Fruit fly (Drosophila melanogaster) whole organism, wandering third instar larva: ENCODE measurements around the gene tal-1A.

Experiments
- HLH106 ChIP-seq: fragments of 200-800 bp; optimal IDR thresholded peaks from 3 replicates; lab custom pipeline; 2019; ENCODE audit warnings: missing biosample characterization, mild to moderate bottlenecking, missing genetic modification characterization, moderate library complexity
- Hnf4 ChIP-seq: fragments of 200-800 bp; sonication (Bioruptor generic); optimal IDR thresholded peaks from 2 replicates; lab custom pipeline; 2016; ENCODE audit warnings: missing biosample characterization, mild to moderate bottlenecking, missing genetic modification characterization
- Jra ChIP-seq: sonication (Bioruptor generic); optimal IDR thresholded peaks from 2 replicates; lab custom pipeline; 2016; ENCODE audit warnings: missing biosample characterization, missing genetic modification characterization
- N ChIP-seq: fragments of >200 bp; optimal IDR thresholded peaks from 2 replicates; lab custom pipeline; 2018; ENCODE audit warnings: missing biosample characterization, missing external identifiers, missing genetic modification characterization
- dsf ChIP-seq: sonication (Bioruptor generic); optimal IDR thresholded peaks from 2 replicates; lab custom pipeline; 2016; ENCODE audit warnings: missing biosample characterization, missing genetic modification characterization, borderline replicate concordance
- h ChIP-seq: fragments of 200-800 bp; sonication (Bioruptor generic); optimal IDR thresholded peaks from 3 replicates; lab custom pipeline; 2016; ENCODE audit warnings: missing biosample characterization, mild to moderate bottlenecking, missing genetic modification characterization
- jim ChIP-seq: fragments of 175-275, 200-325 bp; sonication (Bioruptor generic); optimal IDR thresholded peaks from 2 replicates; lab custom pipeline; 2016; ENCODE audit warnings: missing biosample characterization, mild to moderate bottlenecking, missing genetic modification characterization
- pan ChIP-seq: fragments of >200 bp; optimal IDR thresholded peaks from 2 replicates; lab custom pipeline; 2017
- psq ChIP-seq: fragments of 200-800 bp; sonication (Bioruptor generic); optimal IDR thresholded peaks from 3 replicates; lab custom pipeline; 2017; ENCODE audit warnings: missing biosample characterization, mild to moderate bottlenecking, missing genetic modification characterization, moderate library complexity
- usp ChIP-seq: fragments of >200 bp; optimal IDR thresholded peaks from 2 replicates; lab custom pipeline; 2017; ENCODE audit warnings: missing biosample characterization, missing genetic modification characterization

DNA sequence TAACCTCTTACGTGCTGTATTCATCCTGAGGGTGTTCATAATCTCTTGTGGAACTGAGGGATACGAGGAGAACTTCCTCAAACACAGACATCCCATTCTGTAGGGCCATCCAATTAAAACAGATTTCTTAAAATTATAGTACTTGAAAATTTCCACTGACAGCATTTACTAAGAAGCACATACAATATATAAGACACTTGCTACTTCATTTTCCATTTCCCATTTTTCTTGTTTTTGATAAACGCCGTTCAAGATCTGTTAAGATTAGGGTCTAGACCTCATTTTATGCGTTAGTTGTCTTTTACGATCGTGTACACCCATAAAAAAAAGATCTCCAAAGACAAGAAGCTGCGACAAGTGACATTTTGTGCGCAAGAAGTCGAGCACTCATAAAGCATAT is 42.4 kb downstream of the tal-1A start, which contains the start of gene CG14362:
- TF ChIP-seq h (GFP tag; lab: Kevin White, UChicago) (no peak), pan (lab: Kevin White, UChicago) (no peak), Hnf4 (GFP tag; lab: Kevin White, UChicago) (no peak), usp (no peak), psq (no peak), jim (GFP tag; lab: Kevin White, UChicago) (no peak), HLH106 (tag; lab: Kevin White, UChicago) (no peak), Jra (GFP tag; lab: Kevin White, UChicago) (no peak), N (no peak), dsf (GFP tag; lab: Kevin White, UChicago) (no peak)
